Fruit fly (Drosophila melanogaster) whole organism, pupa: Measurements from ENCODE around the gene CG32855.

ENCODE experiments used
- CG12605 ChIP-seq: fragments of 200-800 bp; sonication (Bioruptor generic); IDR thresholded peaks from 2 replicates; pipeline ENCODE4 v1.3.6; 2022; ENCODE audit warnings: missing biosample characterization, missing genetic modification characterization
- CG15710 ChIP-seq: fragments of 200-800 bp; sonication (Bioruptor generic); optimal IDR thresholded peaks from 2 replicates; lab custom pipeline; 2018; ENCODE audit warnings: missing biosample characterization, mild to moderate bottlenecking, missing genetic modification characterization, moderate library complexity
- CG8159 ChIP-seq: fragments of 200-800 bp; sonication (Bioruptor generic); optimal IDR thresholded peaks from 3 replicates; lab custom pipeline; 2018; ENCODE audit warnings: missing biosample characterization, mild to moderate bottlenecking, missing genetic modification characterization, moderate library complexity
- Snoo ChIP-seq: fragments of 200-800 bp; sonication (Bioruptor generic); optimal IDR thresholded peaks from 3 replicates; lab custom pipeline; 2017; ENCODE audit warnings: missing biosample characterization, mild to moderate bottlenecking, missing genetic modification characterization, inconsistent platforms

DNA sequence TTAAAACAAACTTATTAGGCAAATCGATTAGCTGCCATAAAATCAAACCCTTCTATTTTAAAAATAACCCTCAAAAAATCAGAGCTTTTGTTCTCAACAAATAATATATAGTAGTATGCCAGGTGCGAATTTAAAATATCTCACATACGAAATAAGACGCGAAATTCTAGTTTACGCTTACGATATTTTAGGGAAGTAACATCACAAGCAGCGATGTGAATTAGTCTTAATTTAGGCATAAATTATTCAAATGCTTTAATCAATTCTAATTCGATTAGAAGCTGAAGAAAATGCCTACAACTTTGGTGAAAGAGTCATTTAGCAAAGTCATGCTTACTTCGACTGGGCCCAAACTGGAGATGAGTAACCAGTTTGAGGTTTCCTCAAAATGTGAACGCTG lies 2.8 kb upstream of the CG32855 start, which contains the start of gene sxe2:
- no peak for TF ChIP-seq CG8159
- no peak for TF ChIP-seq Snoo (tag; lab: Kevin White, UChicago)
- no peak for TF ChIP-seq CG12605 (GFP tag; lab: Robert Waterston, UW)
- no peak for TF ChIP-seq CG15710 (tag; lab: Kevin White, UChicago)
